Fruit fly (Drosophila melanogaster): ENCODE results near the gene mRpL15.

mRpL15 gene

dm6 chr3L:20436069-20436468, at the start of gene mRpL15, which contains the start of gene CtIP:
mRpL15 (minus strand) TSS chr3L:20436209.
CtIP (plus strand) TSS chr3L:20436250.
- peak; percentile 16 for TF ChIP-seq Mnt (GFP tag; optimal IDR thresholded peaks at IDR 0.05)
- TF ChIP-seq pad (GFP tag; optimal IDR thresholded peaks at IDR 0.05), result no peak

- no peak for TF ChIP-seq cnc (optimal IDR thresholded peaks at IDR 0.05)
- peak; percentile 68 for TF ChIP-seq pad (GFP tag; optimal IDR thresholded peaks at IDR 0.05)
- peak; percentile 85 for TF ChIP-seq kay (GFP tag; ENCODE audit: borderline replicate concordance)
- TF ChIP-seq CG14711 (tag; optimal IDR thresholded peaks at IDR 0.05), result peak; percentile 86
- peak; percentile 68 for TF ChIP-seq Mnt (GFP tag; optimal IDR thresholded peaks at IDR 0.05)
- peak; percentile 93 for TF ChIP-seq CG1620 (GFP tag; optimal IDR thresholded peaks at IDR 0.05)
- peak; percentile 68 for TF ChIP-seq ovo (GFP tag; optimal IDR thresholded peaks at IDR 0.05)
- TF ChIP-seq toe (GFP tag; optimal IDR thresholded peaks at IDR 0.05), result peak; percentile 91
- peak; percentile 90 for TF ChIP-seq CG7101 (tag; optimal IDR thresholded peaks at IDR 0.05)
- peak; percentile 90 for TF ChIP-seq bab1 (GFP tag; optimal IDR thresholded peaks at IDR 0.05)
- peak; percentile 80 for TF ChIP-seq cic (GFP tag; optimal IDR thresholded peaks at IDR 0.05)
- TF ChIP-seq CG11617 (GFP tag; optimal IDR thresholded peaks at IDR 0.05), result peak; percentile 91
- peak; percentile 78 for TF ChIP-seq CG5204 (GFP tag; optimal IDR thresholded peaks at IDR 0.05)
- TF ChIP-seq Crg-1 (GFP tag; optimal IDR thresholded peaks at IDR 0.05), result peak; percentile 90
- TF ChIP-seq Hr96 (GFP tag; optimal IDR thresholded peaks at IDR 0.05), result peak; percentile 61
- peak; percentile 91 for TF ChIP-seq CG12768 (GFP tag; optimal IDR thresholded peaks at IDR 0.05)
- peak; percentile 79 for TF ChIP-seq Clk (GFP tag; optimal IDR thresholded peaks at IDR 0.05)
- peak; percentile 90 for TF ChIP-seq CG33017 (tag; optimal IDR thresholded peaks at IDR 0.05)
- TF ChIP-seq tj (GFP tag; optimal IDR thresholded peaks at IDR 0.05), result peak; percentile 71
- TF ChIP-seq CG7045 (GFP tag; optimal IDR thresholded peaks at IDR 0.05), result peak; percentile 91
These were observed 38.8 kb upstream of the mRpL15 start for dm6 chr3L:20474789-20475208.

- TF ChIP-seq Mnt (GFP tag; optimal IDR thresholded peaks at IDR 0.05) (peak; percentile 60), tj (GFP tag; optimal IDR thresholded peaks at IDR 0.05) (no peak), kay (GFP tag; ENCODE audit: borderline replicate concordance) (peak; percentile 90)
These were observed 38.3 kb upstream of the mRpL15 start, which contains the start of gene isoQC for dm6 chr3L:20474197-20474788. isoQC (plus strand) TSS chr3L:20474466.

- TF ChIP-seq CG7101 (tag; optimal IDR thresholded peaks at IDR 0.05) (peak; percentile 74), tj (GFP tag; optimal IDR thresholded peaks at IDR 0.05) (peak; percentile 82), ovo (GFP tag; optimal IDR thresholded peaks at IDR 0.05) (no peak), bab1 (GFP tag; optimal IDR thresholded peaks at IDR 0.05) (no peak), CG1620 (GFP tag; optimal IDR thresholded peaks at IDR 0.05) (no peak), Crg-1 (GFP tag; optimal IDR thresholded peaks at IDR 0.05) (no peak), pad (GFP tag; optimal IDR thresholded peaks at IDR 0.05) (peak; percentile 47), Hr96 (GFP tag; optimal IDR thresholded peaks at IDR 0.05) (no peak), Mnt (GFP tag; optimal IDR thresholded peaks at IDR 0.05) (peak; percentile 60), CG33017 (tag; optimal IDR thresholded peaks at IDR 0.05) (peak; percentile 74), CG14711 (tag; optimal IDR thresholded peaks at IDR 0.05) (peak; percentile 60), CG11617 (GFP tag; optimal IDR thresholded peaks at IDR 0.05) (peak; percentile 40), Clk (GFP tag; optimal IDR thresholded peaks at IDR 0.05) (no peak), CG7045 (GFP tag; optimal IDR thresholded peaks at IDR 0.05) (peak; percentile 70), CG12768 (GFP tag; optimal IDR thresholded peaks at IDR 0.05) (peak; percentile 78), cnc (optimal IDR thresholded peaks at IDR 0.05) (no peak), toe (GFP tag; optimal IDR thresholded peaks at IDR 0.05) (peak; percentile 8), CG5204 (GFP tag; optimal IDR thresholded peaks at IDR 0.05) (peak; percentile 11), kay (GFP tag; ENCODE audit: borderline replicate concordance) (no peak), cic (GFP tag; optimal IDR thresholded peaks at IDR 0.05) (no peak)
These were observed 37.2 kb upstream of the mRpL15 start, which contains the start of the genes CG32428 and CG5969 for dm6 chr3L:20473021-20473799. CG32428 (minus strand) TSS chr3L:20473723. CG5969 (plus strand) TSS chr3L:20473783.

- TF ChIP-seq CG1620 (GFP tag; optimal IDR thresholded peaks at IDR 0.05) (no peak), Hr96 (GFP tag; optimal IDR thresholded peaks at IDR 0.05) (no peak), cnc (optimal IDR thresholded peaks at IDR 0.05) (no peak)
These were observed 36.6 kb upstream of the mRpL15 start for dm6 chr3L:20472607-20473006.

- TF ChIP-seq CG7101 (tag; optimal IDR thresholded peaks at IDR 0.05) (peak; percentile 76), pad (GFP tag; optimal IDR thresholded peaks at IDR 0.05) (peak; percentile 50), CG12768 (GFP tag; optimal IDR thresholded peaks at IDR 0.05) (peak; percentile 32), CG11617 (GFP tag; optimal IDR thresholded peaks at IDR 0.05) (peak; percentile 41), Clk (GFP tag; optimal IDR thresholded peaks at IDR 0.05) (no peak), cic (GFP tag; optimal IDR thresholded peaks at IDR 0.05) (peak; percentile 71), CG33017 (tag; optimal IDR thresholded peaks at IDR 0.05) (peak; percentile 84), CG14711 (tag; optimal IDR thresholded peaks at IDR 0.05) (peak; percentile 62), ovo (GFP tag; optimal IDR thresholded peaks at IDR 0.05) (peak; percentile 53), Hr96 (GFP tag; optimal IDR thresholded peaks at IDR 0.05) (peak; percentile 19), CG7045 (GFP tag; optimal IDR thresholded peaks at IDR 0.05) (no peak), CG5204 (GFP tag; optimal IDR thresholded peaks at IDR 0.05) (peak; percentile 17), Mnt (GFP tag; optimal IDR thresholded peaks at IDR 0.05) (peak; percentile 63), toe (GFP tag; optimal IDR thresholded peaks at IDR 0.05) (peak; percentile 46), bab1 (GFP tag; optimal IDR thresholded peaks at IDR 0.05) (no peak), Crg-1 (GFP tag; optimal IDR thresholded peaks at IDR 0.05) (peak; percentile 87), kay (GFP tag; ENCODE audit: borderline replicate concordance) (peak; percentile 50), CG1620 (GFP tag; optimal IDR thresholded peaks at IDR 0.05) (peak; percentile 12), tj (GFP tag; optimal IDR thresholded peaks at IDR 0.05) (no peak), cnc (optimal IDR thresholded peaks at IDR 0.05) (no peak)
These were observed 35.7 kb upstream of the mRpL15 start for dm6 chr3L:20471499-20472313.
